Worm (Caenorhabditis elegans): ENCODE measurements around the gene C56E10.3.

DNA sequence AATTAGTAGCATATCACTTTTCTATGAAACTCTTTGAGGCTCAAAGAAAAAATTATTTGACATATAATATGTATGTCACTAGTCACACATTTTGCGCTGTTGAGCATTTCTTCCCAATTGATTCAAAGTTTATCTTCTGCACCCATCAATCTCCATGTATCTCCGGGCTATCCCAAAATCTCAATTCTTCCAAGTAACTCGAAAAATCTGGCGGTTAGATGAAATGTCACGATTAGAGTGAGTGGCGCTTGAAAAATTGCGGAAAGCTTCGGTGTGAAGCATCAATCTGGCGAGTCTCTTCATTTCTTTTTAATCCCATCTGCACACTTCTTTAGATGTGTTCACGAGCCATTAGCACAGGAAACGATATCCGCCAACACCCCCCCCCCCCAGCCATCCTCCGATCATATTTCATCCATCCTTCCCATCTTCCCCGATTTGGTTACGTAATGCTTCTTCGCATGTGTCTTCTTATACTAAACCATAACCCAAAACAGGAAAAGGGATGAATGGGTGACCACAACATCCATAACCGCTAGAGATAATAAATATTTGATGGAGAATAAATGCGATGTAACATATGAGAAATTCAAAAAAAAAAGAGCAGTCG, 43.6 kb downstream of the C56E10.3 start:
- TF ChIP-seq blmp-1 (tag; optimal IDR thresholded peaks at IDR 0.05) (no peak), nhr-2 (tag; optimal IDR thresholded peaks at IDR 0.05) (no peak), nhr-76 (tag; optimal IDR thresholded peaks at IDR 0.05) (no peak), ces-1 (GFP tag; optimal IDR thresholded peaks at IDR 0.05) (no peak), mep-1 (tag; optimal IDR thresholded peaks at IDR 0.05) (no peak), unc-62 (GFP tag; optimal IDR thresholded peaks at IDR 0.05) (no peak), pha-4 (tag; optimal IDR thresholded peaks at IDR 0.05) (no peak), nhr-237 (tag; optimal IDR thresholded peaks at IDR 0.05) (no peak), sptf-1 (tag; optimal IDR thresholded peaks at IDR 0.05) (no peak), lin-13 (tag; optimal IDR thresholded peaks at IDR 0.05) (no peak), ztf-11 (tag; optimal IDR thresholded peaks at IDR 0.05) (no peak)

Measured in whole organism, mixed stage, embryonic.